Worm (Caenorhabditis elegans): ENCODE data around the gene clec-177.

DNA sequence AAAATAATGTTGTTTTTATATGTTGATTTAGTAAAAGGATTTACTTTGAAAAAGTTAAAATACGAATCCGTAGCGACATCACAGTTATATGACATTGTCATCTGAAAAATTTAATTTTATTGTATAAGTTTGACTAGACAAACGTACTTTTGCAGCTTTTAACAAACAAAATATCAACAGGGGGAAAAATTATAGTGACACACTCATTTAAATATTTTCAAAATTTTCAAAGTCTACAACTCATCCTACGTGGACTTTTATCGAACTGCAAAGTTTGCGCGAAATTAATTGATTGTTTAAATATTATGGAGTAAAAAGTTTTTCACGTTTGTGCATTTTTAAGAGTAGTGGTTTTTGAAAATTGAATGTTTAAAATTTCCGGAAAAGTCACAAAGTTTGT is 39.3 kb downstream of the clec-177 start, which contains the start of gene C09B9.85:
- TF ChIP-seq ces-1 (GFP tag; optimal IDR thresholded peaks at IDR 0.05) (no peak), unc-62 (GFP tag; optimal IDR thresholded peaks at IDR 0.05) (no peak), isw-1 (GFP tag; IDR thresholded peaks at IDR 0.05) (no peak), tbx-2 (tag; optimal IDR thresholded peaks at IDR 0.05) (no peak)
